Worm (Caenorhabditis elegans) whole organism, young adult: ENCODE results near the gene egl-10.

Experiments used
- D2030.7 ChIP-seq: fragments of 200-800 bp; sonication (Bioruptor generic); IDR thresholded peaks from 2 replicates; pipeline ENCODE4 v1.3.6; 2022; ENCODE audit warnings: missing genetic modification reagents, missing genetic modification characterization, missing compliant biosample characterization
- F49E8.2 ChIP-seq: sonication (generic microtip); optimal IDR thresholded peaks from 3 replicates; lab custom pipeline; 2017; ENCODE audit warnings: missing genetic modification characterization, mild to moderate bottlenecking, missing compliant biosample characterization, antibody characterized with exemption, moderate library complexity; ENCODE audit not compliant: insufficient read depth
- K12H6.12 ChIP-seq: fragments of 200-800 bp; sonication (Bioruptor generic); optimal IDR thresholded peaks from 2 replicates; lab custom pipeline; 2018; ENCODE audit warnings: mild to moderate bottlenecking, missing genetic modification characterization, missing compliant biosample characterization
- T26A5.8 ChIP-seq: sonication (generic microtip); optimal IDR thresholded peaks from 2 replicates; lab custom pipeline; 2016; ENCODE audit warnings: missing genetic modification characterization, missing compliant biosample characterization
- ceh-100 ChIP-seq: fragments of 200-800 bp; sonication (Bioruptor generic); IDR thresholded peaks from 2 replicates; pipeline ENCODE4 v1.3.6; 2022; ENCODE audit warnings: missing genetic modification reagents, missing genetic modification characterization, missing compliant biosample characterization
- egl-44 ChIP-seq: fragments of 200-800 bp; sonication (Bioruptor generic); IDR thresholded peaks from 2 replicates; pipeline ENCODE4 v1.3.6; 2022; ENCODE audit warnings: missing genetic modification reagents, missing genetic modification characterization, missing compliant biosample characterization
- madf-10 ChIP-seq: sonication (generic microtip); optimal IDR thresholded peaks from 2 replicates; lab custom pipeline; 2016; ENCODE audit warnings: mild to moderate bottlenecking, missing genetic modification characterization, missing compliant biosample characterization
- madf-8 ChIP-seq: fragments of 200-800 bp; sonication (Bioruptor generic); conservative IDR thresholded peaks from 2 replicates; pipeline ENCODE4 v1.3.6; 2022; ENCODE audit warnings: missing genetic modification reagents, missing genetic modification characterization, missing compliant biosample characterization
- nhr-80 ChIP-seq: sonication (generic microtip); optimal IDR thresholded peaks from 2 replicates; lab custom pipeline; 2016; ENCODE audit warnings: missing genetic modification characterization, missing compliant biosample characterization
- repo-1 ChIP-seq: sonication (generic microtip); optimal IDR thresholded peaks from 2 replicates; lab custom pipeline; 2017; ENCODE audit warnings: mild to moderate bottlenecking, missing genetic modification characterization, missing compliant biosample characterization
- sea-2 ChIP-seq: fragments of 200-800 bp; sonication (Bioruptor generic); IDR thresholded peaks from 2 replicates; pipeline ENCODE4 v1.3.6; 2022; ENCODE audit warnings: missing genetic modification characterization, missing compliant biosample characterization
- unc-62 ChIP-seq: fragments of 150-350 bp; optimal IDR thresholded peaks from 2 replicates; lab custom pipeline; 2014; ENCODE audit warnings: missing biosample characterization, missing genetic modification reagents, missing genetic modification characterization
- ztf-6 ChIP-seq: fragments of 200-800 bp; sonication (Bioruptor generic); IDR thresholded peaks from 2 replicates; pipeline ENCODE4 v1.3.6; 2022; ENCODE audit warnings: missing genetic modification reagents, missing genetic modification characterization, missing compliant biosample characterization

ce11 chrV:12478111-12478510 lies 15.3 kb upstream of the egl-10 start, which contains the start of gene atn-1:
- TF ChIP-seq egl-44 (GFP tag; lab: Robert Waterston, UW) (no peak), ceh-100 (GFP tag; lab: Robert Waterston, UW) (no peak), T26A5.8 (tag; lab: Kevin White, UChicago) (no peak), D2030.7 (GFP tag; lab: Robert Waterston, UW) (no peak), K12H6.12 (tag; lab: Kevin White, UChicago) (no peak), unc-62 (GFP tag; lab: Kevin White, UChicago) (no peak), madf-10 (tag; lab: Kevin White, UChicago) (no peak), sea-2 (no peak), F49E8.2 (tag; lab: Kevin White, UChicago) (no peak), repo-1 (tag; lab: Kevin White, UChicago) (no peak), nhr-80 (no peak), ztf-6 (GFP tag; lab: Robert Waterston, UW) (no peak), madf-8 (GFP tag; lab: Robert Waterston, UW) (no peak)
